Fruit fly (Drosophila melanogaster) whole organism, embryonic: ENCODE measurements around the gene wb.

ENCODE experiments used
- Atf3 ChIP-seq: fragments of 200-800 bp; sonication (Bioruptor generic); optimal IDR thresholded peaks from 3 replicates; lab custom pipeline; 2016; ENCODE audit warnings: missing biosample characterization, missing genetic modification characterization
- Blimp-1 ChIP-seq: fragments of 200-800 bp; sonication (Bioruptor generic); optimal IDR thresholded peaks from 3 replicates; lab custom pipeline; 2018; ENCODE audit warnings: missing biosample characterization, missing genetic modification characterization, mild to moderate bottlenecking, moderate library complexity, missing genetic modification reagents
- CG10267 ChIP-seq: fragments of 200-800 bp; sonication (Bioruptor generic); optimal IDR thresholded peaks from 2 replicates; lab custom pipeline; 2018; ENCODE audit warnings: missing biosample characterization, mild to moderate bottlenecking, missing genetic modification characterization, moderate library complexity
- CG10979 ChIP-seq: fragments of 200-800 bp; sonication (Bioruptor generic); optimal IDR thresholded peaks from 2 replicates; lab custom pipeline; 2018; ENCODE audit warnings: missing biosample characterization, mild to moderate bottlenecking, missing genetic modification characterization, moderate library complexity
- CG12104 ChIP-seq: fragments of 200-800 bp; sonication (Bioruptor generic); optimal IDR thresholded peaks from 3 replicates; lab custom pipeline; 2016; ENCODE audit warnings: missing biosample characterization, missing genetic modification characterization
- CG12659 ChIP-seq: fragments of 200-800 bp; sonication (Bioruptor generic); optimal IDR thresholded peaks from 3 replicates; lab custom pipeline; 2017; ENCODE audit warnings: mild to moderate bottlenecking, missing biosample characterization, missing genetic modification reagents, missing genetic modification characterization
- CG13287 ChIP-seq: fragments of 200-800 bp; sonication (Bioruptor generic); IDR thresholded peaks from 2 replicates; pipeline ENCODE4 v1.3.6; 2022; ENCODE audit warnings: missing biosample characterization, missing genetic modification characterization; ENCODE audit not compliant: partially characterized antibody
- CG14050 ChIP-seq: fragments of 200-800 bp; sonication (Bioruptor generic); IDR thresholded peaks from 3 replicates; pipeline ENCODE4 v1.3.6; 2022; ENCODE audit warnings: missing biosample characterization, missing genetic modification characterization
- CG14710 ChIP-seq: fragments of 200-800 bp; sonication (Bioruptor generic); optimal IDR thresholded peaks from 3 replicates; lab custom pipeline; 2019; ENCODE audit warnings: missing biosample characterization, mild to moderate bottlenecking, missing genetic modification characterization, moderate library complexity
- CG15601 ChIP-seq: fragments of 200-800 bp; sonication (Bioruptor generic); optimal IDR thresholded peaks from 3 replicates; lab custom pipeline; 2019; ENCODE audit warnings: missing biosample characterization, mild to moderate bottlenecking, missing genetic modification characterization, moderate library complexity
- CG17359 ChIP-seq: fragments of 200-800 bp; sonication (Bioruptor generic); optimal IDR thresholded peaks from 3 replicates; lab custom pipeline; 2018; ENCODE audit warnings: missing biosample characterization, mild to moderate bottlenecking, missing genetic modification characterization, moderate library complexity
- CG17361 ChIP-seq: fragments of 200-800 bp; sonication (Bioruptor generic); IDR thresholded peaks from 3 replicates; pipeline ENCODE4 v1.3.6; 2022; ENCODE audit warnings: missing biosample characterization, missing genetic modification characterization
- CG18262 ChIP-seq: fragments of 200-800 bp; optimal IDR thresholded peaks from 3 replicates; lab custom pipeline; 2019; ENCODE audit warnings: missing biosample characterization, mild to moderate bottlenecking, missing genetic modification characterization, moderate library complexity
- CG2712 ChIP-seq: fragments of 200-800 bp; optimal IDR thresholded peaks from 3 replicates; lab custom pipeline; 2019; ENCODE audit warnings: missing biosample characterization, mild to moderate bottlenecking, missing genetic modification characterization, moderate library complexity
- CG32772 ChIP-seq: fragments of 200-800 bp; sonication (Bioruptor generic); IDR thresholded peaks from 2 replicates; pipeline ENCODE4 v1.3.6; 2022; ENCODE audit warnings: missing biosample characterization, missing genetic modification characterization
- CG3281 ChIP-seq: fragments of 200-800 bp; sonication (Bioruptor generic); optimal IDR thresholded peaks from 3 replicates; lab custom pipeline; 2017; ENCODE audit warnings: missing biosample characterization, mild to moderate bottlenecking, missing genetic modification characterization
- CG3995 ChIP-seq: fragments of 200-800 bp; sonication (Bioruptor generic); optimal IDR thresholded peaks from 3 replicates; lab custom pipeline; 2016; ENCODE audit warnings: missing biosample characterization, missing genetic modification characterization
- CG6654 ChIP-seq: fragments of 200-800 bp; sonication (Bioruptor generic); optimal IDR thresholded peaks from 2 replicates; lab custom pipeline; 2017; ENCODE audit warnings: missing biosample characterization, mild to moderate bottlenecking, missing genetic modification characterization
- CG6683 ChIP-seq: fragments of 200-800 bp; sonication (Bioruptor generic); optimal IDR thresholded peaks from 2 replicates; lab custom pipeline; 2017; ENCODE audit warnings: missing biosample characterization, mild to moderate bottlenecking, missing genetic modification characterization, missing genetic modification reagents
- CG7987 ChIP-seq: fragments of 200-800 bp; sonication (Bioruptor generic); optimal IDR thresholded peaks from 2 replicates; lab custom pipeline; 2018; ENCODE audit warnings: missing biosample characterization, mild to moderate bottlenecking, missing genetic modification characterization, moderate library complexity
- D ChIP-seq, 2 experiments: fragments of 200-800 bp in 1 of 2; fragments of >200 bp in 1 of 2; sonication (Bioruptor generic) in 1 of 2; optimal IDR thresholded peaks; 2 replicates in 1 of 2; 3 replicates in 1 of 2; lab custom pipeline; 2017; ENCODE audit warnings: mild to moderate bottlenecking in 1 of 2, missing biosample characterization in 1 of 2, missing genetic modification characterization in 1 of 2, missing genetic modification reagents in 1 of 2
- D19A ChIP-seq: fragments of 200-800 bp; optimal IDR thresholded peaks from 3 replicates; lab custom pipeline; 2019; ENCODE audit warnings: missing biosample characterization, mild to moderate bottlenecking, missing genetic modification characterization, moderate library complexity
- Dek ChIP-seq: fragments of 200-800 bp; sonication (Bioruptor generic); optimal IDR thresholded peaks from 3 replicates; lab custom pipeline; 2019; ENCODE audit warnings: missing biosample characterization, mild to moderate bottlenecking, missing genetic modification characterization, moderate library complexity
- E2f2 ChIP-seq: fragments of 200-800 bp; sonication (Bioruptor generic); IDR thresholded peaks from 2 replicates; pipeline ENCODE4 v1.3.6; 2022; ENCODE audit warnings: missing biosample characterization, missing genetic modification characterization
- Eip74EF ChIP-seq, 2 experiments: fragments of 200-800 bp in 1 of 2; fragments of >200 bp in 1 of 2; sonication (Bioruptor generic) in 1 of 2; optimal IDR thresholded peaks; 2 replicates each; lab custom pipeline; 2017 to 2019; ENCODE audit warnings: missing biosample characterization in 2 of 2, missing genetic modification characterization in 2 of 2, mild to moderate bottlenecking in 1 of 2, moderate library complexity in 1 of 2
- Meics ChIP-seq: fragments of 200-800 bp; sonication (Bioruptor generic); optimal IDR thresholded peaks from 2 replicates; lab custom pipeline; 2017; ENCODE audit warnings: missing biosample characterization, mild to moderate bottlenecking, missing genetic modification characterization
- Nf-YB ChIP-seq: fragments of 200-800 bp; sonication (Bioruptor generic); optimal IDR thresholded peaks from 3 replicates; lab custom pipeline; 2019; ENCODE audit warnings: missing biosample characterization, mild to moderate bottlenecking, missing genetic modification characterization, moderate library complexity
- PHDP ChIP-seq: fragments of 200-800 bp; sonication (Bioruptor generic); optimal IDR thresholded peaks from 3 replicates; lab custom pipeline; 2018; ENCODE audit warnings: missing biosample characterization, mild to moderate bottlenecking, missing genetic modification characterization, moderate library complexity
- Sox100B ChIP-seq: fragments of 200-800 bp; sonication (Bioruptor generic); optimal IDR thresholded peaks from 3 replicates; lab custom pipeline; 2018; ENCODE audit warnings: missing biosample characterization, mild to moderate bottlenecking, missing genetic modification characterization
- Taf1 ChIP-seq: fragments of 200-800 bp; sonication (Bioruptor generic); IDR thresholded peaks from 2 replicates; pipeline ENCODE4 v1.3.6; 2022; ENCODE audit warnings: missing biosample characterization, missing genetic modification characterization
- bcd ChIP-seq: fragments of 200-800 bp; sonication (Bioruptor generic); optimal IDR thresholded peaks from 2 replicates; lab custom pipeline; 2017; ENCODE audit warnings: missing biosample characterization, mild to moderate bottlenecking, missing genetic modification characterization
- btn ChIP-seq: fragments of 200-800 bp; sonication (Bioruptor generic); optimal IDR thresholded peaks from 2 replicates; lab custom pipeline; 2016; ENCODE audit warnings: missing biosample characterization, missing genetic modification characterization
- dmrt11E ChIP-seq: fragments of 200-800 bp; sonication (Bioruptor generic); optimal IDR thresholded peaks from 3 replicates; lab custom pipeline; 2018; ENCODE audit warnings: missing biosample characterization, mild to moderate bottlenecking, missing genetic modification characterization, moderate library complexity
- esg ChIP-seq: fragments of 200-800 bp; sonication (Bioruptor generic); conservative IDR thresholded peaks from 2 replicates; pipeline ENCODE4 v1.3.6; 2022; ENCODE audit warnings: missing biosample characterization, missing genetic modification characterization
- fd96Cb ChIP-seq: fragments of 200-800 bp; sonication (Bioruptor generic); optimal IDR thresholded peaks from 2 replicates; lab custom pipeline; 2018; ENCODE audit warnings: missing biosample characterization, mild to moderate bottlenecking, missing genetic modification characterization, moderate library complexity
- gcm ChIP-seq: fragments of 200-800 bp; sonication (Bioruptor generic); optimal IDR thresholded peaks from 2 replicates; lab custom pipeline; 2019; ENCODE audit warnings: missing biosample characterization, mild to moderate bottlenecking, missing genetic modification characterization, moderate library complexity
- grau ChIP-seq: fragments of 200-800 bp; optimal IDR thresholded peaks from 3 replicates; lab custom pipeline; 2019; ENCODE audit warnings: missing biosample characterization, mild to moderate bottlenecking, missing genetic modification characterization, moderate library complexity
- gsb-n ChIP-seq: fragments of 200-800 bp; sonication (Bioruptor generic); optimal IDR thresholded peaks from 3 replicates; lab custom pipeline; 2018; ENCODE audit warnings: missing biosample characterization, mild to moderate bottlenecking, missing genetic modification characterization
- hbn ChIP-seq: fragments of 200-800 bp; sonication (Bioruptor generic); IDR thresholded peaks from 2 replicates; pipeline ENCODE4 v1.3.6; 2022; ENCODE audit warnings: missing biosample characterization, missing genetic modification characterization; ENCODE audit not compliant: partially characterized antibody
- phol ChIP-seq: fragments of 200-800 bp; sonication (Bioruptor generic); optimal IDR thresholded peaks from 3 replicates; lab custom pipeline; 2018; ENCODE audit warnings: missing biosample characterization, mild to moderate bottlenecking, missing genetic modification characterization, moderate library complexity
- row ChIP-seq: fragments of 200-800 bp; sonication (Bioruptor generic); IDR thresholded peaks from 3 replicates; pipeline ENCODE4 v1.3.6; 2022; ENCODE audit warnings: missing biosample characterization, missing genetic modification characterization
- run ChIP-seq: fragments of 200-800 bp; sonication (Bioruptor generic); optimal IDR thresholded peaks from 3 replicates; lab custom pipeline; 2018; ENCODE audit warnings: missing biosample characterization, mild to moderate bottlenecking, missing genetic modification characterization
- sqz ChIP-seq: fragments of 200-800 bp; sonication (Bioruptor generic); optimal IDR thresholded peaks from 3 replicates; lab custom pipeline; 2018; ENCODE audit warnings: missing biosample characterization, mild to moderate bottlenecking, missing genetic modification characterization
- stwl ChIP-seq: fragments of 200-800 bp; sonication (Bioruptor generic); optimal IDR thresholded peaks from 3 replicates; lab custom pipeline; 2018; ENCODE audit warnings: missing biosample characterization, mild to moderate bottlenecking, missing genetic modification characterization, moderate library complexity
- sug ChIP-seq: fragments of 200-800 bp; optimal IDR thresholded peaks from 2 replicates; lab custom pipeline; 2019; ENCODE audit warnings: missing biosample characterization, mild to moderate bottlenecking, missing genetic modification characterization, moderate library complexity
- unpg ChIP-seq: fragments of 200-800 bp; sonication (Bioruptor generic); optimal IDR thresholded peaks from 3 replicates; lab custom pipeline; 2018; ENCODE audit warnings: missing biosample characterization, mild to moderate bottlenecking, missing genetic modification characterization, moderate library complexity
- wek ChIP-seq: fragments of 200-800 bp; sonication (Bioruptor generic); optimal IDR thresholded peaks from 3 replicates; lab custom pipeline; 2018; ENCODE audit warnings: missing biosample characterization, mild to moderate bottlenecking, missing genetic modification characterization, moderate library complexity

The wb gene

dm6 chr2L:14252271-14252870 is 10.5 kb upstream of the wb start:
- TF ChIP-seq esg (GFP tag; lab: Robert Waterston, UW): peak; percentile 41; the same call in 1 of the 2 replicates
- TF ChIP-seq unpg: peak; percentile 67
- TF ChIP-seq CG18262 (tag; lab: Kevin White, UChicago): peak; percentile 72
- TF ChIP-seq wek (GFP tag; lab: Kevin White, UChicago): peak; percentile 75
- TF ChIP-seq CG6683 (GFP tag; lab: Kevin White, UChicago): no peak
- TF ChIP-seq CG10979 (tag; lab: Kevin White, UChicago): peak; percentile 64
- TF ChIP-seq Eip74EF (GFP tag; optimal IDR thresholded peaks at IDR 0.05; lab: Kevin White, UChicago): peak in 1 of 2 experiments; percentile 11
- peak; percentile 50; the same call in 2 of the 3 replicates for TF ChIP-seq row
- TF ChIP-seq btn (GFP tag; lab: Kevin White, UChicago): no peak
- TF ChIP-seq Taf1: no peak
- TF ChIP-seq gcm (GFP tag; lab: Kevin White, UChicago): peak; percentile 27
- no peak for TF ChIP-seq D (optimal IDR thresholded peaks at IDR 0.05; lab: Kevin White, UChicago)
- no peak for TF ChIP-seq D (GFP tag; optimal IDR thresholded peaks at IDR 0.05; lab: Kevin White, UChicago)
- TF ChIP-seq Atf3 (GFP tag; lab: Kevin White, UChicago): no peak
- TF ChIP-seq phol (tag; lab: Kevin White, UChicago): peak; percentile 75
- 0 out of 2 replicates have a peak, but pooled peaks have one; percentile 9 for TF ChIP-seq CG32772 (GFP tag; lab: Robert Waterston, UW)
- TF ChIP-seq Meics (GFP tag; lab: Kevin White, UChicago): peak; percentile 16
- peak; percentile 50 for TF ChIP-seq dmrt11E (tag; lab: Kevin White, UChicago)
- TF ChIP-seq CG13287 (GFP tag; lab: Robert Waterston, UW): no peak
- TF ChIP-seq PHDP (tag; lab: Kevin White, UChicago): peak; percentile 67
- 0 out of 3 replicates have a peak, but pooled peaks have one; percentile 26 for TF ChIP-seq CG14050 (GFP tag; lab: Robert Waterston, UW)
- peak; percentile 51 for TF ChIP-seq CG17359 (tag; lab: Kevin White, UChicago)
- peak; percentile 58 for TF ChIP-seq CG15601
- TF ChIP-seq Blimp-1 (GFP tag; lab: Kevin White, UChicago): peak; percentile 67
- peak; percentile 48 for TF ChIP-seq D19A (tag; lab: Kevin White, UChicago)
- TF ChIP-seq CG10267 (tag; lab: Kevin White, UChicago): peak; percentile 49
- TF ChIP-seq CG17361 (GFP tag; lab: Robert Waterston, UW): peak; percentile 71
- TF ChIP-seq fd96Cb (tag; lab: Kevin White, UChicago): peak; percentile 68
- peak; percentile 95 for TF ChIP-seq CG6654 (GFP tag; lab: Kevin White, UChicago)
- peak; percentile 46 for TF ChIP-seq CG14710
- TF ChIP-seq stwl (tag; lab: Kevin White, UChicago): peak; percentile 42
- peak; percentile 32 for TF ChIP-seq bcd
- TF ChIP-seq CG2712 (tag; lab: Kevin White, UChicago): peak; percentile 60
- TF ChIP-seq Dek (tag; lab: Kevin White, UChicago): peak; percentile 38
- peak; percentile 25 for TF ChIP-seq run
- peak; percentile 61 for TF ChIP-seq grau (tag; lab: Kevin White, UChicago)
- no peak for TF ChIP-seq sqz
- no peak for TF ChIP-seq Nf-YB (GFP tag; lab: Kevin White, UChicago)
- peak; percentile 0 for TF ChIP-seq CG12104
- TF ChIP-seq CG3281 (GFP tag; lab: Kevin White, UChicago): peak; percentile 29
- peak; percentile 6 for TF ChIP-seq sug
- no peak for TF ChIP-seq E2f2 (GFP tag; lab: Robert Waterston, UW)
- TF ChIP-seq CG3995: peak; percentile 90
- peak; percentile 55 for TF ChIP-seq gsb-n
- TF ChIP-seq hbn (GFP tag; lab: Robert Waterston, UW): no peak
- TF ChIP-seq CG7987 (GFP tag; lab: Kevin White, UChicago): no peak
- TF ChIP-seq CG12659: peak; percentile 36
- TF ChIP-seq Sox100B: peak; percentile 34
